Fruit fly (Drosophila melanogaster): ENCODE data around the gene CG31093.
A peak's percentile ranks its signal among the peaks of the same experiment; 100 is the strongest.

The CG31093 gene

dm6 chr3R:25776137-25776536, 14.1 kb downstream of the CG31093 start, which contains the start of gene CG17196:
CG17196 (minus strand) TSS chr3R:25776237.
- TF ChIP-seq CG15269 (tag; optimal IDR thresholded peaks at IDR 0.05): no peak
- no peak for TF ChIP-seq ap (GFP tag; IDR thresholded peaks at IDR 0.05)
- TF ChIP-seq CG17912 (GFP tag; optimal IDR thresholded peaks at IDR 0.05): no peak
- TF ChIP-seq schlank (tag; optimal IDR thresholded peaks at IDR 0.05): no peak
- TF ChIP-seq croc (GFP tag; conservative IDR thresholded peaks at IDR 0.05): no peak
- TF ChIP-seq CG8281 (tag; optimal IDR thresholded peaks at IDR 0.05): no peak
- no peak for TF ChIP-seq Xrp1 (GFP tag; IDR thresholded peaks at IDR 0.05)
- no peak for TF ChIP-seq HLH54F (GFP tag; optimal IDR thresholded peaks at IDR 0.05)
- no peak for TF ChIP-seq CG15011 (GFP tag; optimal IDR thresholded peaks at IDR 0.05)

- TF ChIP-seq CkIIα-i1 (GFP tag; IDR thresholded peaks at IDR 0.05) (no peak), CG6689 (GFP tag; IDR thresholded peaks at IDR 0.05) (no peak), CG4282 (GFP tag; optimal IDR thresholded peaks at IDR 0.05) (no peak), CG17829 (tag; optimal IDR thresholded peaks at IDR 0.05) (no peak)
Measured at dm6 chr3R:25775269-25775668, 15.0 kb downstream of the CG31093 start, which contains the start of the genes CG17197 and CG17198. CG17197 (minus strand) TSS chr3R:25775369. CG17198 (minus strand) TSS chr3R:25775369.

- no peak for TF ChIP-seq CG18619 (GFP tag; optimal IDR thresholded peaks at IDR 0.05)
- TF ChIP-seq luna (GFP tag; optimal IDR thresholded peaks at IDR 0.05): no peak
- TF ChIP-seq CG4360 (GFP tag; IDR thresholded peaks at IDR 0.05): no peak
- no peak for TF ChIP-seq sima (GFP tag; optimal IDR thresholded peaks at IDR 0.05)
- TF ChIP-seq gsb-n (tag; optimal IDR thresholded peaks at IDR 0.05): no peak
- TF ChIP-seq bbx (GFP tag; IDR thresholded peaks at IDR 0.05; ENCODE audit: partially characterized antibody): no peak
- TF ChIP-seq sc (optimal IDR thresholded peaks at IDR 0.05): no peak
- TF ChIP-seq sc (GFP tag; optimal IDR thresholded peaks at IDR 0.05): no peak
- TF ChIP-seq CG1792 (GFP tag; optimal IDR thresholded peaks at IDR 0.05): no peak
- no peak for TF ChIP-seq Dek (tag; optimal IDR thresholded peaks at IDR 0.05)
- TF ChIP-seq NfI (GFP tag; optimal IDR thresholded peaks at IDR 0.05): no peak
- no peak for TF ChIP-seq Hr39 (optimal IDR thresholded peaks at IDR 0.05)
- TF ChIP-seq CG12155 (GFP tag; optimal IDR thresholded peaks at IDR 0.05): no peak
- no peak for TF ChIP-seq Poxn (GFP tag; IDR thresholded peaks at IDR 0.05)
- TF ChIP-seq CG10431 (GFP tag; optimal IDR thresholded peaks at IDR 0.05): no peak
- no peak for TF ChIP-seq CG31441 (GFP tag; IDR thresholded peaks at IDR 0.05)
- TF ChIP-seq chif (GFP tag; optimal IDR thresholded peaks at IDR 0.05): no peak
- TF ChIP-seq Atf3 (GFP tag; optimal IDR thresholded peaks at IDR 0.05): no peak
Measured at dm6 chr3R:25763005-25763404, 27.3 kb downstream of the CG31093 start, which contains the start of gene LpR1. LpR1 (minus strand) TSS chr3R:25763105.

dm6 chr3R:25762005-25762764, 28.1 kb downstream of the CG31093 start:
- TF ChIP-seq CG8359 (GFP tag; optimal IDR thresholded peaks at IDR 0.05; ENCODE audit: borderline replicate concordance) (peak; percentile 93), CG13123 (GFP tag; optimal IDR thresholded peaks at IDR 0.05) (no peak), Nf-YB (GFP tag; optimal IDR thresholded peaks at IDR 0.05) (no peak), Opbp (GFP tag; IDR thresholded peaks at IDR 0.05; ENCODE audit: partially characterized antibody) (no peak), ssp (GFP tag; IDR thresholded peaks at IDR 0.05) (no peak), CG34376 (GFP tag; optimal IDR thresholded peaks at IDR 0.05) (no peak), sima (GFP tag; optimal IDR thresholded peaks at IDR 0.05) (no peak), Six4 (GFP tag; optimal IDR thresholded peaks at IDR 0.05) (no peak)
